Worm (Caenorhabditis elegans): ENCODE results near the gene C42D8.1.

DNA sequence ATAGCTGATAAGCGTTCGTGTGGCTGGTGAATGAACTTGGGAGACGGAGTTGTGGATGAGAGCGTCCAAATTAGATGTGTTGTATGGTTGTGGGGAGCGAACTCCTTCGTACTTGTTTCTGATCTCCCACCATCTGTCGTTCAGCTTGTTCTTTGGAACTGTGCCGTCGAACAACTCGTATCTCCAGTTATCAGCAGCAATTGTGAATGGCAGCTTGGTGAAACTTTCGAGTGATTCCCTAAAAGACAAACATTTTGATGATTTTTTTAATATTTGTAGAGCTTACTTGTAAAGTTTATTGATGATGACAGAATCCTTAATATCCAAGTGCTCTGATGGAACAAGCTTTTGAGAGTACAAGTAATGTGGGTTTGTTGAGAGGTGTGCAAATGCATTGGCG, 15.3 kb upstream of the C42D8.1 start:
- TF ChIP-seq dao-5 (tag; optimal IDR thresholded peaks at IDR 0.05) = no peak
- no peak for TF ChIP-seq him-1 (tag; optimal IDR thresholded peaks at IDR 0.05)
- TF ChIP-seq W03F9.2 (tag; optimal IDR thresholded peaks at IDR 0.05) = no peak
